Worm (Caenorhabditis elegans): ENCODE measurements around the gene C17E7.9.

Gene C17E7.9

ce11 chrV:3847268-3847667, 43.4 kb downstream of the C17E7.9 start, which contains the start of gene nhr-185:
nhr-185 (minus strand) TSS chrV:3847368.
- no peak for TF ChIP-seq unc-98 (GFP tag; IDR thresholded peaks at IDR 0.05)
- TF ChIP-seq aly-2 (tag; optimal IDR thresholded peaks at IDR 0.05) = no peak
- TF ChIP-seq nhr-12 (tag; optimal IDR thresholded peaks at IDR 0.05) = no peak

DNA sequence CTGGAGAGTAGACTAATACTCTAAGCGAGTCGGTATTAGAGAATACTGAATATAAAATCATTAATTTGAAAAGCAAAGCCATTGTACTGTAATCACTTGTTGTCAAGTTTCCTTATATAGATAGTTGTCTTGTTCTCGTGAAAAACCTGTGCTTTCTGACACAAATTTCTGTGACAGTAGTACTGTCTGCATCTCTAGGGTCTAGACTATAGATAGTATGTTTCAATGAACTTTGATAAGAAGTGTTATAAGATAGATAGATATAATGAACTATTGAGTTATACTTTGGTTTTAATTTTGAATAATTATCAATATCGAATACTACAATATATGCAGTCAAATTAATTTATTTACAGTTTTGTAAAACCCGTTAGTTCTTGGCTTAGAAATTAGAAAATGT, 46.7 kb downstream of the C17E7.9 start, which contains the start of gene ugt-32:
Gene ugt-32 (minus strand): TSS at position 82 of the 400 bp plus-strand sequence.
- no peak for TF ChIP-seq ceh-63 (GFP tag; optimal IDR thresholded peaks at IDR 0.05)
- no peak for TF ChIP-seq efl-1 (optimal IDR thresholded peaks at IDR 0.05)
- peak in 1 of 2 experiments; percentile 37 for TF ChIP-seq efl-1 (GFP tag; optimal IDR thresholded peaks at IDR 0.05 in 1 of 2)
- no peak for TF ChIP-seq mef-2 (tag; optimal IDR thresholded peaks at IDR 0.05)
- no peak for TF ChIP-seq alr-1 (tag; optimal IDR thresholded peaks at IDR 0.05; ENCODE audit: borderline replicate concordance)
- no peak for TF ChIP-seq C34B4.2 (tag; optimal IDR thresholded peaks at IDR 0.05)
- TF ChIP-seq nhr-85 (tag) = no peak
- no peak for TF ChIP-seq Y116A8C.19 (tag; optimal IDR thresholded peaks at IDR 0.05; ENCODE audit: borderline replicate concordance)
- peak in 1 of 6 experiments; percentile 0 for TF ChIP-seq elt-3 (tag; optimal IDR thresholded peaks at IDR 0.05)
- TF ChIP-seq unc-98 (GFP tag; IDR thresholded peaks at IDR 0.05) = no peak
- peak; percentile 10 for TF ChIP-seq elt-2 (tag; optimal IDR thresholded peaks at IDR 0.05)

DNA sequence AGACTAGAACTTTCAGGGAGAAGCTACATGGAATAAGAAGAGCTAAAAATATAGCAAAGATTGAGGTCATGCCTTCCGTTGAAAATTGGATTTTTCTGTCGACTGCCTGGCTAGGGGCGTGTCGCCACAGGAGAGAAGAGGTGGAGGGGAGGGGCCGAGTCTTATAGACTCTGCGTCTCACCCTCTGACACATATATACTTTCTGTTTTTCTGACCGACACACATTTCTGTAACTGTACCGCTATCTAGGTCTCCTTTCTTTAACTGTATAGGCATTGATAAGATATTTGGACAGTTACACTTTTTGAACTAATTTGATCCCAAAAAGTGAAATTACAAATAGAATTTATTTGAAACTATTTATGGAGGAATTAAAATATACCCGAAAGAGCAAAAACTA, 49.2 kb downstream of the C17E7.9 start:
- TF ChIP-seq nhr-85 (tag) (peak; percentile 47), ceh-90 (tag; optimal IDR thresholded peaks at IDR 0.05) (no peak), elt-3 (tag; optimal IDR thresholded peaks at IDR 0.05) (peak in 1 of 6 experiments; percentile 0), fos-1 (tag; optimal IDR thresholded peaks at IDR 0.05) (no peak)
